Worm (Caenorhabditis elegans): ENCODE data around the gene ZK1058.3.

- TF ChIP-seq elt-1 (tag; optimal IDR thresholded peaks at IDR 0.05) (no peak), ztf-11 (tag; optimal IDR thresholded peaks at IDR 0.05) (no peak), ztf-1 (GFP tag; conservative IDR thresholded peaks at IDR 0.05) (no peak), lsy-2 (tag; optimal IDR thresholded peaks at IDR 0.05) (no peak), snpc-4 (tag; optimal IDR thresholded peaks at IDR 0.05) (no peak), elt-3 (tag; optimal IDR thresholded peaks at IDR 0.05) (no peak), ZK546.5 (tag; optimal IDR thresholded peaks at IDR 0.05) (no peak), egl-27 (tag; optimal IDR thresholded peaks at IDR 0.05) (no peak), ama-1 (optimal IDR thresholded peaks at IDR 0.05) (peak; percentile 22), ceh-82 (tag; optimal IDR thresholded peaks at IDR 0.05) (no peak), nhr-237 (tag; optimal IDR thresholded peaks at IDR 0.05) (no peak)
Observed at ce11 chrIII:3957850-3958249, 39.2 kb downstream of the ZK1058.3 start.

Data from whole organism, L2 larva.